Worm (Caenorhabditis elegans) whole organism, L4 larva: ENCODE results near the gene sox-3.

ENCODE experiments used
- F26F4.8 ChIP-seq: fragments of 200-800 bp; sonication (Bioruptor generic); conservative IDR thresholded peaks from 2 replicates; pipeline ENCODE4 v1.3.6; 2022; ENCODE audit warnings: missing genetic modification characterization, missing compliant biosample characterization
- F37D6.2 ChIP-seq: sonication (generic microtip); optimal IDR thresholded peaks from 2 replicates; lab custom pipeline; 2016; ENCODE audit warnings: mild to moderate bottlenecking, missing genetic modification characterization, missing compliant biosample characterization
- F44E2.7 ChIP-seq: fragments of 200-800 bp; sonication (Bioruptor generic); IDR thresholded peaks from 2 replicates; pipeline ENCODE4 v2.1.2; 2022; ENCODE audit warnings: missing genetic modification characterization, missing compliant biosample characterization
- F49E8.2 ChIP-seq: sonication (generic microtip); optimal IDR thresholded peaks from 2 replicates; lab custom pipeline; 2016; ENCODE audit warnings: missing compliant biosample characterization, mild to moderate bottlenecking, missing genetic modification characterization, borderline replicate concordance
- R02D3.7 ChIP-seq: fragments of 150-350 bp; sonication (generic microtip); optimal IDR thresholded peaks from 3 replicates; lab custom pipeline; 2014; ENCODE audit warnings: missing biosample characterization, missing genetic modification characterization
- T20F7.1 ChIP-seq: fragments of 200-800 bp; sonication (Bioruptor generic); optimal IDR thresholded peaks from 2 replicates; lab custom pipeline; 2018; ENCODE audit warnings: mild to moderate bottlenecking, missing genetic modification characterization, missing compliant biosample characterization
- Y75B8A.6 ChIP-seq: fragments of 200-800 bp; sonication (Bioruptor generic); IDR thresholded peaks from 2 replicates; pipeline ENCODE4 v1.3.6; 2022; ENCODE audit warnings: missing genetic modification reagents, missing genetic modification characterization, missing compliant biosample characterization
- aha-1 ChIP-seq: fragments of 150-350 bp; peaks from one replicate; lab custom pipeline; 2014; ENCODE audit warnings: missing biosample characterization, missing genetic modification characterization
- aly-2 ChIP-seq: sonication (generic microtip); optimal IDR thresholded peaks from 2 replicates; lab custom pipeline; 2018; ENCODE audit warnings: missing biosample characterization, missing genetic modification characterization
- ama-1 ChIP-seq: fragments of 150-350 bp; optimal IDR thresholded peaks from 2 replicates; lab custom pipeline; 2014; ENCODE audit warnings: inconsistent platforms, mixed read lengths
- arid-1 ChIP-seq: fragments of 200-800 bp; sonication (Bioruptor generic); conservative IDR thresholded peaks from 2 replicates; pipeline ENCODE4 v1.3.6; 2022; ENCODE audit warnings: missing genetic modification reagents, missing genetic modification characterization, missing compliant biosample characterization
- attf-4 ChIP-seq: sonication (generic microtip); optimal IDR thresholded peaks from 3 replicates; lab custom pipeline; 2017; ENCODE audit warnings: missing biosample characterization, missing genetic modification characterization
- ceh-20 ChIP-seq: fragments of 200-800 bp; sonication (Bioruptor generic); IDR thresholded peaks from 2 replicates; pipeline ENCODE4 v1.3.6; 2022; ENCODE audit warnings: missing genetic modification reagents, missing genetic modification characterization, missing compliant biosample characterization
- ceh-32 ChIP-seq: sonication (generic microtip); optimal IDR thresholded peaks from 2 replicates; lab custom pipeline; 2016; ENCODE audit warnings: mild to moderate bottlenecking, missing genetic modification characterization, missing compliant biosample characterization; ENCODE audit not compliant: poor library complexity
- ceh-62 ChIP-seq: sonication (generic microtip); optimal IDR thresholded peaks from 2 replicates; lab custom pipeline; 2017; ENCODE audit warnings: missing biosample characterization, missing genetic modification characterization
- ces-1 ChIP-seq: fragments of 150-350 bp; sonication (generic microtip); optimal IDR thresholded peaks from 4 replicates; lab custom pipeline; 2014; ENCODE audit warnings: missing biosample characterization, missing genetic modification reagents, missing genetic modification characterization
- cey-2 ChIP-seq: sonication (generic microtip); optimal IDR thresholded peaks from 3 replicates; lab custom pipeline; 2017; ENCODE audit warnings: missing genetic modification characterization, mild to moderate bottlenecking, missing compliant biosample characterization, antibody characterized with exemption, borderline replicate concordance; ENCODE audit not compliant: insufficient read depth
- ctbp-1 ChIP-seq: fragments of 200-800 bp; sonication (Bioruptor generic); IDR thresholded peaks from 2 replicates; pipeline ENCODE4 v1.3.6; 2022; ENCODE audit warnings: missing genetic modification reagents, missing genetic modification characterization, missing compliant biosample characterization
- daf-8 ChIP-seq: fragments of 200-800 bp; sonication (Bioruptor generic); IDR thresholded peaks from 2 replicates; pipeline ENCODE4 v1.3.6; 2022; ENCODE audit warnings: missing genetic modification characterization, missing compliant biosample characterization
- dmd-8 ChIP-seq: fragments of 200-800 bp; sonication (Bioruptor generic); IDR thresholded peaks from 2 replicates; pipeline ENCODE4 v1.3.6; 2022; ENCODE audit warnings: missing genetic modification characterization, missing compliant biosample characterization
- duxl-1 ChIP-seq: sonication (generic microtip); optimal IDR thresholded peaks from 2 replicates; lab custom pipeline; 2016; ENCODE audit warnings: mild to moderate bottlenecking, missing genetic modification characterization, moderate library complexity, missing compliant biosample characterization; ENCODE audit not compliant: poor library complexity
- dve-1 ChIP-seq: sonication (generic microtip); optimal IDR thresholded peaks from 2 replicates; lab custom pipeline; 2017; ENCODE audit warnings: antibody characterized with exemption, mild to moderate bottlenecking, missing genetic modification characterization, missing compliant biosample characterization; ENCODE audit not compliant: insufficient read depth
- fkh-10 ChIP-seq: fragments of 150-350 bp; optimal IDR thresholded peaks from 2 replicates; lab custom pipeline; 2014; ENCODE audit warnings: missing biosample characterization, missing genetic modification reagents, missing genetic modification characterization
- fos-1 ChIP-seq: fragments of 150-350 bp; optimal IDR thresholded peaks from 2 replicates; lab custom pipeline; 2014; ENCODE audit warnings: missing biosample characterization, missing genetic modification characterization
- gei-8 ChIP-seq: fragments of 200-800 bp; sonication (Bioruptor generic); optimal IDR thresholded peaks from 2 replicates; lab custom pipeline; 2018; ENCODE audit warnings: mild to moderate bottlenecking, missing genetic modification characterization, missing compliant biosample characterization
- hlh-11 ChIP-seq: fragments of 200-800 bp; sonication (Bioruptor generic); optimal IDR thresholded peaks from 2 replicates; lab custom pipeline; 2018; ENCODE audit warnings: mild to moderate bottlenecking, missing genetic modification characterization, missing compliant biosample characterization
- hlh-30 ChIP-seq: sonication (generic microtip); optimal IDR thresholded peaks from 2 replicates; lab custom pipeline; 2017; ENCODE audit warnings: antibody characterized with exemption, mild to moderate bottlenecking, missing genetic modification characterization, missing compliant biosample characterization; ENCODE audit not compliant: insufficient read depth
- jun-1 ChIP-seq: fragments of 150-350 bp; optimal IDR thresholded peaks from 2 replicates; lab custom pipeline; 2014; ENCODE audit warnings: missing biosample characterization, missing genetic modification reagents, missing genetic modification characterization
- lim-7 ChIP-seq: fragments of 200-800 bp; sonication (Bioruptor generic); IDR thresholded peaks from 2 replicates; pipeline ENCODE4 v1.3.6; 2022; ENCODE audit warnings: missing genetic modification characterization, missing compliant biosample characterization
- lin-1 ChIP-seq: fragments of 200-800 bp; sonication (Bioruptor generic); IDR thresholded peaks from 2 replicates; pipeline ENCODE4 v1.3.6; 2022; ENCODE audit warnings: missing genetic modification reagents, missing genetic modification characterization, missing compliant biosample characterization
- lin-13 ChIP-seq: fragments of 150-350 bp; optimal IDR thresholded peaks from 2 replicates; lab custom pipeline; 2014; ENCODE audit warnings: missing biosample characterization, missing genetic modification reagents, missing genetic modification characterization
- lin-29 ChIP-seq: fragments of 200-800 bp; sonication (Bioruptor generic); IDR thresholded peaks from 2 replicates; pipeline ENCODE4 v1.3.6; 2022; ENCODE audit warnings: missing genetic modification reagents, missing genetic modification characterization, missing compliant biosample characterization
- lin-38 ChIP-seq: fragments of 200-800 bp; sonication (Bioruptor generic); IDR thresholded peaks from 2 replicates; pipeline ENCODE4 v1.3.6; 2022; ENCODE audit warnings: missing genetic modification reagents, missing genetic modification characterization, missing compliant biosample characterization
- lsy-2 ChIP-seq, 2 experiments: fragments of 150-350 bp in 1 of 2; sonication (generic microtip) in 1 of 2; optimal IDR thresholded peaks; 2 replicates each; lab custom pipeline; 2014 to 2017; ENCODE audit warnings: missing biosample characterization in 2 of 2, missing genetic modification characterization in 2 of 2
- mdl-1 ChIP-seq, 2 experiments: fragments of 150-350 bp in 1 of 2; sonication (generic microtip) in 1 of 2; optimal IDR thresholded peaks; 2 replicates each; lab custom pipeline; 2014 to 2017; ENCODE audit warnings: missing biosample characterization in 2 of 2, missing genetic modification characterization in 2 of 2
- mdt-29 ChIP-seq: fragments of 200-800 bp; sonication (Bioruptor generic); IDR thresholded peaks from 2 replicates; pipeline ENCODE4 v1.3.6; 2022; ENCODE audit warnings: missing genetic modification reagents, missing genetic modification characterization, missing compliant biosample characterization
- mep-1 ChIP-seq: fragments of 150-350 bp; sonication (generic microtip); optimal IDR thresholded peaks from 3 replicates; lab custom pipeline; 2014; ENCODE audit warnings: missing biosample characterization, missing genetic modification characterization
- mxl-2 ChIP-seq: fragments of 200-800 bp; sonication (Bioruptor generic); conservative IDR thresholded peaks from 2 replicates; pipeline ENCODE4 v1.3.6; 2022; ENCODE audit warnings: missing genetic modification reagents, missing genetic modification characterization, missing compliant biosample characterization
- mxl-3 ChIP-seq: fragments of 200-800 bp; sonication (Bioruptor generic); optimal IDR thresholded peaks from 2 replicates; lab custom pipeline; 2018; ENCODE audit warnings: mild to moderate bottlenecking, missing genetic modification characterization, missing compliant biosample characterization
- nhr-102 ChIP-seq: sonication (generic microtip); optimal IDR thresholded peaks from 2 replicates; lab custom pipeline; 2016; ENCODE audit warnings: mild to moderate bottlenecking, missing genetic modification characterization, moderate library complexity, missing compliant biosample characterization
- nhr-11 ChIP-seq: fragments of 150-350 bp; optimal IDR thresholded peaks from 2 replicates; lab custom pipeline; 2014; ENCODE audit warnings: missing biosample characterization, missing genetic modification characterization
- nhr-28 ChIP-seq: fragments of 150-350 bp; optimal IDR thresholded peaks from 2 replicates; lab custom pipeline; 2014; ENCODE audit warnings: missing biosample characterization, missing genetic modification characterization
- nhr-48 ChIP-seq: sonication (generic microtip); optimal IDR thresholded peaks from 2 replicates; lab custom pipeline; 2016; ENCODE audit warnings: mild to moderate bottlenecking, missing genetic modification characterization, missing compliant biosample characterization
- nhr-76 ChIP-seq: fragments of 150-350 bp; optimal IDR thresholded peaks from 2 replicates; lab custom pipeline; 2014; ENCODE audit warnings: missing biosample characterization, missing genetic modification characterization
- php-3 ChIP-seq: fragments of 200-800 bp; sonication (Bioruptor generic); IDR thresholded peaks from 2 replicates; pipeline ENCODE4 v1.3.6; 2022; ENCODE audit warnings: missing genetic modification reagents, missing genetic modification characterization, missing compliant biosample characterization
- sdz-12 ChIP-seq: fragments of 200-800 bp; sonication (Bioruptor generic); optimal IDR thresholded peaks from 2 replicates; lab custom pipeline; 2018; ENCODE audit warnings: mild to moderate bottlenecking, missing genetic modification characterization, missing compliant biosample characterization
- snpc-1.2 ChIP-seq: fragments of 200-800 bp; sonication (Bioruptor generic); IDR thresholded peaks from 2 replicates; pipeline ENCODE4 v1.3.6; 2022; ENCODE audit warnings: missing genetic modification reagents, missing genetic modification characterization, missing compliant biosample characterization
- spr-1 ChIP-seq: sonication (generic microtip); optimal IDR thresholded peaks from 2 replicates; lab custom pipeline; 2016; ENCODE audit warnings: mild to moderate bottlenecking, missing genetic modification characterization, missing compliant biosample characterization
- unc-130 ChIP-seq: sonication (generic microtip); optimal IDR thresholded peaks from 2 replicates; lab custom pipeline; 2016; ENCODE audit warnings: missing genetic modification reagents, missing genetic modification characterization, missing compliant biosample characterization
- vab-7 ChIP-seq: fragments of 200-800 bp; sonication (Bioruptor generic); IDR thresholded peaks from 2 replicates; pipeline ENCODE4 v1.3.6; 2022; ENCODE audit warnings: missing genetic modification reagents, missing genetic modification characterization, missing compliant biosample characterization
- ztf-11 ChIP-seq: fragments of 150-350 bp; optimal IDR thresholded peaks from 2 replicates; lab custom pipeline; 2014; ENCODE audit warnings: missing biosample characterization, missing genetic modification characterization

Gene sox-3

DNA sequence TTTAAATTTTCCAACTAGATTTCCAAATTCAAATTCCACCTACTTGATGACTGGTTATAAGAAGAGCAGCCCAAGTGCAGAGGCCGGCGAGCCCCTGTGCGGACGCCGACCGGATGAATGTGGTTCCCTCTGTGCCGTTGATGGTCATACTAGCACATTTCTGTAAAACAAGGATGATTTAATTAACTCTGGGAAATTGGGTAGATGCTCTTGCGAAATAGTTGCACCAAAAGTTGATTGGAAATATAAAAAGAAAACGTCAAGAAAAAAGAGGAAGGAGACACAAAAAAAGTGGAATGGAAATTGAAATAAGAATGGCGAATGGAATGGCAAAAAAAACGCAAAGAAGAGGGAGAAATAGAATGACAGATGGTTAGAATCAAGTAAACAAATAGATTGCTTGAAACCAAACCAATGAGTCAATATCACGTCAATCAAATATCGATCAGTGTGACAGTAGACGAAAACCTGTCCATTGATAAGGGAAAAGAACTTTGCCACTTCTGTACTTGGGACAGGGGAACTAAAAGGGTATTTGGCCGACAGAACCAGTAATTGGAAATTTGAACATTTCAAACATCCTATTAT, 14.0 kb upstream of the sox-3 start, which contains the start of gene tmem-184 (continued):
- no peak for TF ChIP-seq daf-8 (GFP tag; lab: Robert Waterston, UW)
- TF ChIP-seq mxl-2 (GFP tag; lab: Robert Waterston, UW) = no peak
- no peak for TF ChIP-seq lin-1
- TF ChIP-seq mdl-1 (tag; optimal IDR thresholded peaks at IDR 0.05; lab: Kevin White, UChicago) = peak in 1 of 2 experiments; percentile 24
- no peak for TF ChIP-seq arid-1
- TF ChIP-seq mep-1 (tag; lab: Kevin White, UChicago) = peak; percentile 43
- peak; percentile 2 for TF ChIP-seq nhr-76
- TF ChIP-seq snpc-1.2 (GFP tag; lab: Robert Waterston, UW) = no peak
- no peak for TF ChIP-seq attf-4 (tag; lab: Kevin White, UChicago)
- TF ChIP-seq ces-1 (GFP tag; lab: Kevin White, UChicago) = no peak
- TF ChIP-seq hlh-11 (tag; lab: Kevin White, UChicago) = peak; percentile 87
- TF ChIP-seq ztf-11 = no peak
- TF ChIP-seq unc-130 (GFP tag; lab: Kevin White, UChicago) = no peak
- TF ChIP-seq nhr-102 (tag; lab: Kevin White, UChicago) = peak; percentile 36
- TF ChIP-seq jun-1 (tag; lab: Kevin White, UChicago) = no peak
- TF ChIP-seq nhr-11 (tag; lab: Kevin White, UChicago) = no peak
- TF ChIP-seq aha-1 (tag; lab: Kevin White, UChicago) = peak; percentile 91
- TF ChIP-seq duxl-1 = no peak
- no peak for TF ChIP-seq cey-2 (tag; lab: Kevin White, UChicago)
- TF ChIP-seq dmd-8 (GFP tag; lab: Robert Waterston, UW) = no peak
- TF ChIP-seq F26F4.8 = no peak
- TF ChIP-seq lim-7 = no peak
- TF ChIP-seq lin-13 (GFP tag; lab: Kevin White, UChicago) = peak; percentile 9
- TF ChIP-seq fos-1 = no peak
- no peak for TF ChIP-seq lin-29 (GFP tag; lab: Robert Waterston, UW)
- peak; percentile 49 for TF ChIP-seq lin-38 (GFP tag; lab: Robert Waterston, UW)
- TF ChIP-seq fkh-10 = no peak
- no peak for TF ChIP-seq aly-2
- peak; percentile 29 for TF ChIP-seq mxl-3 (GFP tag; lab: Kevin White, UChicago)
- peak; percentile 40 for TF ChIP-seq hlh-30
- no peak for TF ChIP-seq ama-1 (lab: Kevin White, UChicago)
- TF ChIP-seq F49E8.2 (tag; lab: Kevin White, UChicago) = no peak
- TF ChIP-seq ctbp-1 (GFP tag; lab: Robert Waterston, UW) = no peak
- 0 out of 2 replicates have a peak, but pooled peaks have one; percentile 11 for TF ChIP-seq vab-7
- no peak for TF ChIP-seq gei-8
- TF ChIP-seq F37D6.2 (tag; lab: Kevin White, UChicago) = no peak
- TF ChIP-seq Y75B8A.6 (GFP tag; lab: Robert Waterston, UW) = no peak
- no peak for TF ChIP-seq ceh-32 (tag; lab: Kevin White, UChicago)
- no peak for TF ChIP-seq T20F7.1 (GFP tag; lab: Kevin White, UChicago)
- no peak for TF ChIP-seq ceh-62 (tag; lab: Kevin White, UChicago)
- peak; percentile 75 for TF ChIP-seq dve-1 (tag; lab: Kevin White, UChicago)
- no peak for TF ChIP-seq mdt-29 (GFP tag; lab: Robert Waterston, UW)
- TF ChIP-seq sdz-12 (GFP tag; lab: Kevin White, UChicago) = no peak
- TF ChIP-seq ceh-20 (GFP tag; lab: Robert Waterston, UW) = peak; percentile 26; the same call in 1 of the 2 replicates
- no peak for TF ChIP-seq F44E2.7 (GFP tag; lab: Robert Waterston, UW)
- TF ChIP-seq php-3 = peak; percentile 52; the same call in 1 of the 2 replicates
- no peak for TF ChIP-seq R02D3.7 (tag; lab: Kevin White, UChicago)
- peak; percentile 44 for TF ChIP-seq nhr-28 (tag; lab: Kevin White, UChicago)
- TF ChIP-seq nhr-48 (tag; lab: Kevin White, UChicago) = peak; percentile 88
- peak in 1 of 2 experiments; percentile 39 for TF ChIP-seq lsy-2 (tag; optimal IDR thresholded peaks at IDR 0.05; lab: Kevin White, UChicago)
- no peak for TF ChIP-seq spr-1 (tag; lab: Kevin White, UChicago)
